Worm (Caenorhabditis elegans) whole organism, L3 larva: ENCODE data around the gene ZK666.4.

Experiments used
- R02D3.7 ChIP-seq: fragments of 150-350 bp; optimal IDR thresholded peaks from 2 replicates; lab custom pipeline; 2014; ENCODE audit warnings: missing biosample characterization, missing genetic modification characterization
- ZK546.5 ChIP-seq: sonication (generic microtip); optimal IDR thresholded peaks from 2 replicates; lab custom pipeline; 2017; ENCODE audit warnings: missing biosample characterization, missing genetic modification characterization
- ama-1 ChIP-seq: fragments of 150-350 bp; optimal IDR thresholded peaks from 2 replicates; lab custom pipeline; 2018
- ceh-16 ChIP-seq: sonication (generic microtip); optimal IDR thresholded peaks from 2 replicates; lab custom pipeline; 2017; ENCODE audit warnings: missing biosample characterization, missing genetic modification characterization
- ceh-28 ChIP-seq: fragments of 150-350 bp; optimal IDR thresholded peaks from 2 replicates; lab custom pipeline; 2014; ENCODE audit warnings: missing biosample characterization, missing genetic modification reagents, missing genetic modification characterization
- ceh-82 ChIP-seq: fragments of 150-350 bp; optimal IDR thresholded peaks from 2 replicates; lab custom pipeline; 2014; ENCODE audit warnings: missing biosample characterization, missing genetic modification characterization
- ceh-9 ChIP-seq: sonication (generic microtip); optimal IDR thresholded peaks from 2 replicates; lab custom pipeline; 2018; ENCODE audit warnings: missing biosample characterization, missing genetic modification characterization
- egl-5 ChIP-seq: fragments of 150-350 bp; optimal IDR thresholded peaks from 2 replicates; lab custom pipeline; 2017; ENCODE audit warnings: missing biosample characterization, missing genetic modification reagents, missing genetic modification characterization, inconsistent platforms
- elt-3 ChIP-seq, 3 experiments: fragments of 150-350 bp in 1 of 3; sonication (generic microtip) in 2 of 3; optimal IDR thresholded peaks; 2 replicates in 2 of 3; 4 replicates in 1 of 3; lab custom pipeline; 2014 to 2017; ENCODE audit warnings: missing biosample characterization in 3 of 3, missing genetic modification characterization in 3 of 3
- eor-1 ChIP-seq, 2 experiments: fragments of 150-350 bp; optimal IDR thresholded peaks; 2 replicates each; lab custom pipeline; 2014 to 2018; ENCODE audit warnings: missing biosample characterization in 2 of 2, missing genetic modification characterization in 2 of 2
- fkh-10 ChIP-seq: sonication (generic microtip); optimal IDR thresholded peaks from 2 replicates; lab custom pipeline; 2017; ENCODE audit warnings: missing biosample characterization, missing genetic modification reagents, missing genetic modification characterization
- fkh-2 ChIP-seq: fragments of 150-350 bp; optimal IDR thresholded peaks from 2 replicates; lab custom pipeline; 2014; ENCODE audit warnings: missing biosample characterization, missing genetic modification reagents, missing genetic modification characterization
- fos-1 ChIP-seq: fragments of 150-350 bp; optimal IDR thresholded peaks from 2 replicates; lab custom pipeline; 2014; ENCODE audit warnings: missing biosample characterization, missing genetic modification characterization
- jun-1 ChIP-seq: fragments of 150-350 bp; optimal IDR thresholded peaks from 2 replicates; lab custom pipeline; 2014; ENCODE audit warnings: missing biosample characterization, missing genetic modification reagents, missing genetic modification characterization
- lin-39 ChIP-seq: fragments of 150-350 bp; optimal IDR thresholded peaks from 2 replicates; lab custom pipeline; 2018; ENCODE audit warnings: missing biosample characterization, missing genetic modification reagents, missing genetic modification characterization
- mdl-1 ChIP-seq: fragments of 150-350 bp; optimal IDR thresholded peaks from 2 replicates; lab custom pipeline; 2014; ENCODE audit warnings: missing biosample characterization, missing genetic modification characterization
- mml-1 ChIP-seq: fragments of 150-350 bp; sonication (generic microtip); optimal IDR thresholded peaks from 3 replicates; lab custom pipeline; 2014; ENCODE audit warnings: missing biosample characterization, missing genetic modification characterization
- nfya-1 ChIP-seq: sonication (generic microtip); optimal IDR thresholded peaks from 2 replicates; lab custom pipeline; 2017; ENCODE audit warnings: missing genetic modification characterization, mild to moderate bottlenecking, missing compliant biosample characterization, antibody characterized with exemption, moderate library complexity; ENCODE audit not compliant: insufficient read depth
- nhr-11 ChIP-seq: fragments of 150-350 bp; optimal IDR thresholded peaks from 2 replicates; lab custom pipeline; 2014; ENCODE audit warnings: missing biosample characterization, missing genetic modification characterization
- nhr-23 ChIP-seq: fragments of 150-350 bp; optimal IDR thresholded peaks from 2 replicates; lab custom pipeline; 2014; ENCODE audit warnings: missing biosample characterization, missing genetic modification reagents, missing genetic modification characterization
- nhr-25 ChIP-seq: sonication (generic microtip); optimal IDR thresholded peaks from 2 replicates; lab custom pipeline; 2017; ENCODE audit warnings: missing biosample characterization, missing genetic modification characterization
- nhr-28 ChIP-seq: fragments of 150-350 bp; optimal IDR thresholded peaks from 2 replicates; lab custom pipeline; 2014; ENCODE audit warnings: missing biosample characterization, missing genetic modification characterization
- nhr-43 ChIP-seq: sonication (generic microtip); optimal IDR thresholded peaks from 2 replicates; lab custom pipeline; 2016; ENCODE audit warnings: mild to moderate bottlenecking, missing genetic modification characterization, missing compliant biosample characterization; ENCODE audit not compliant: poor library complexity, severe bottlenecking
- nhr-67 ChIP-seq: fragments of 150-350 bp; optimal IDR thresholded peaks from 2 replicates; lab custom pipeline; 2014; ENCODE audit warnings: missing biosample characterization, missing genetic modification characterization
- nhr-76 ChIP-seq: fragments of 150-350 bp; sonication (generic microtip); optimal IDR thresholded peaks from 5 replicates; lab custom pipeline; 2014; ENCODE audit warnings: missing biosample characterization, missing genetic modification characterization
- nhr-77 ChIP-seq: fragments of 150-350 bp; optimal IDR thresholded peaks from 2 replicates; lab custom pipeline; 2014; ENCODE audit warnings: missing biosample characterization, missing genetic modification characterization
- sea-2 ChIP-seq: fragments of 150-350 bp; sonication (generic microtip); optimal IDR thresholded peaks from 4 replicates; lab custom pipeline; 2014; ENCODE audit warnings: missing biosample characterization, missing genetic modification reagents, missing genetic modification characterization
- skn-1 ChIP-seq: fragments of 150-350 bp; optimal IDR thresholded peaks from 2 replicates; lab custom pipeline; 2014; ENCODE audit warnings: missing biosample characterization, missing genetic modification characterization
- unc-39 ChIP-seq: sonication (generic microtip); optimal IDR thresholded peaks from 4 replicates; lab custom pipeline; 2017; ENCODE audit warnings: missing biosample characterization, missing genetic modification characterization
- ztf-4 ChIP-seq: fragments of 150-350 bp; optimal IDR thresholded peaks from 2 replicates; lab custom pipeline; 2014; ENCODE audit warnings: missing biosample characterization, missing genetic modification characterization

The ZK666.4 gene

ce11 chrII:10515422-10515821 lies 38.4 kb downstream of the ZK666.4 start:
- TF ChIP-seq nhr-23 (tag; lab: Kevin White, UChicago) (peak; percentile 54), ceh-16 (tag; lab: Kevin White, UChicago) (no peak), mdl-1 (tag; lab: Kevin White, UChicago) (no peak), ceh-28 (peak; percentile 2)

- TF ChIP-seq ztf-4 (tag; lab: Kevin White, UChicago) (no peak), nhr-23 (tag; lab: Kevin White, UChicago) (peak; percentile 40), nhr-28 (tag; lab: Kevin White, UChicago) (no peak)
Observed at ce11 chrII:10516375-10516774, 39.3 kb downstream of the ZK666.4 start.

ce11 chrII:10519017-10519416 lies 42.0 kb downstream of the ZK666.4 start, which contains the start of gene F59B10.4:
Gene F59B10.4, minus strand, starts transcription at chrII:10519117.
- TF ChIP-seq ceh-82 (tag; lab: Kevin White, UChicago) (no peak), skn-1 (tag; lab: Kevin White, UChicago) (no peak), lin-39 (tag; lab: Kevin White, UChicago) (no peak)

- TF ChIP-seq nhr-43 (tag; lab: Kevin White, UChicago) (no peak), egl-5 (tag; lab: Kevin White, UChicago) (no peak), nhr-11 (tag; lab: Kevin White, UChicago) (no peak), jun-1 (tag; lab: Kevin White, UChicago) (no peak), nhr-23 (tag; lab: Kevin White, UChicago) (no peak), elt-3 (tag; optimal IDR thresholded peaks at IDR 0.05; lab: Kevin White, UChicago) (no peak), skn-1 (tag; lab: Kevin White, UChicago) (no peak), ama-1 (no peak), nhr-67 (tag; lab: Kevin White, UChicago) (no peak), ceh-9 (tag; lab: Kevin White, UChicago) (no peak), nfya-1 (tag; lab: Kevin White, UChicago) (no peak), fkh-2 (tag; lab: Kevin White, UChicago) (no peak), mml-1 (no peak)
Observed at ce11 chrII:10519863-10520262, 42.8 kb downstream of the ZK666.4 start.

- TF ChIP-seq fkh-2 (tag; lab: Kevin White, UChicago) = no peak
- peak; percentile 55 for TF ChIP-seq nhr-23 (tag; lab: Kevin White, UChicago)
Observed at ce11 chrII:10523031-10523430, 46.0 kb downstream of the ZK666.4 start.

ce11 chrII:10523583-10523982 lies 46.5 kb downstream of the ZK666.4 start, which contains the start of gene F59B10.5:
Gene F59B10.5, minus strand, starts transcription at chrII:10523683.
- TF ChIP-seq sea-2 (GFP tag; lab: Kevin White, UChicago) (no peak), ceh-28 (no peak), nhr-43 (tag; lab: Kevin White, UChicago) (no peak), nhr-76 (tag; lab: Kevin White, UChicago) (no peak), ZK546.5 (tag; lab: Kevin White, UChicago) (no peak), nhr-25 (tag; lab: Kevin White, UChicago) (no peak), unc-39 (no peak), ceh-16 (tag; lab: Kevin White, UChicago) (no peak), nhr-23 (tag; lab: Kevin White, UChicago) (no peak), lin-39 (tag; lab: Kevin White, UChicago) (no peak), ceh-9 (tag; lab: Kevin White, UChicago) (no peak), eor-1 (tag; optimal IDR thresholded peaks at IDR 0.05; lab: Kevin White, UChicago) (no peak)

ce11 chrII:10524374-10524773 lies 47.3 kb downstream of the ZK666.4 start, which contains the start of gene F59B10.6:
Gene F59B10.6, minus strand, starts transcription at chrII:10524474.
- TF ChIP-seq sea-2 (GFP tag; lab: Kevin White, UChicago) = no peak
- TF ChIP-seq R02D3.7 = no peak
- TF ChIP-seq nhr-77 (tag; lab: Kevin White, UChicago) = no peak
- no peak for TF ChIP-seq fos-1
- no peak for TF ChIP-seq ZK546.5 (tag; lab: Kevin White, UChicago)
- no peak for TF ChIP-seq fkh-10
- TF ChIP-seq ceh-16 (tag; lab: Kevin White, UChicago) = no peak
- TF ChIP-seq skn-1 (tag; lab: Kevin White, UChicago) = no peak
- no peak for TF ChIP-seq nhr-43 (tag; lab: Kevin White, UChicago)
- no peak for TF ChIP-seq nhr-25 (tag; lab: Kevin White, UChicago)
